Worm (Caenorhabditis elegans) whole organism, late embryonic: Measurements from ENCODE around the gene F15H10.9.

Experiments
- C38D4.7 ChIP-seq: fragments of 200-800 bp; sonication (Bioruptor generic); optimal IDR thresholded peaks from 2 replicates; lab custom pipeline; 2018; ENCODE audit warnings: mild to moderate bottlenecking, missing genetic modification characterization, moderate library complexity, missing compliant biosample characterization
- ahr-1 ChIP-seq: sonication (generic microtip); optimal IDR thresholded peaks from 2 replicates; lab custom pipeline; 2016; ENCODE audit warnings: missing genetic modification characterization, missing compliant biosample characterization
- ama-1 ChIP-seq: fragments of 150-350 bp; optimal IDR thresholded peaks from 2 replicates; lab custom pipeline; 2014
- elt-2 ChIP-seq: sonication (generic microtip); optimal IDR thresholded peaks from 2 replicates; lab custom pipeline; 2016; ENCODE audit warnings: missing genetic modification reagents, missing genetic modification characterization, missing compliant biosample characterization
- elt-4 ChIP-seq: sonication (generic microtip); optimal IDR thresholded peaks from 2 replicates; lab custom pipeline; 2016; ENCODE audit warnings: missing genetic modification characterization, missing compliant biosample characterization
- fkh-6 ChIP-seq: sonication (generic microtip); optimal IDR thresholded peaks from 2 replicates; lab custom pipeline; 2016; ENCODE audit warnings: missing genetic modification characterization, missing compliant biosample characterization
- pha-4 ChIP-seq: fragments of 150-350 bp; optimal IDR thresholded peaks from 2 replicates; lab custom pipeline; 2018; ENCODE audit warnings: missing biosample characterization, missing genetic modification reagents, missing genetic modification characterization
- pqm-1 ChIP-seq: sonication (generic microtip); optimal IDR thresholded peaks from 2 replicates; lab custom pipeline; 2016; ENCODE audit warnings: missing genetic modification characterization, missing compliant biosample characterization
- sox-4 ChIP-seq: sonication (generic microtip); optimal IDR thresholded peaks from 2 replicates; lab custom pipeline; 2017; ENCODE audit warnings: mild to moderate bottlenecking, missing genetic modification characterization, inconsistent platforms, missing compliant biosample characterization

- TF ChIP-seq C38D4.7 (GFP tag; lab: Kevin White, UChicago) (no peak), sox-4 (no peak), elt-2 (tag; lab: Kevin White, UChicago) (no peak), pha-4 (no peak), elt-4 (tag; lab: Kevin White, UChicago) (no peak), ahr-1 (tag; lab: Kevin White, UChicago) (no peak), pqm-1 (no peak), fkh-6 (tag; lab: Kevin White, UChicago) (no peak), ama-1 (lab: Kevin White, UChicago) (no peak)
Observed at ce11 chrV:10416925-10417324, 2.4 kb upstream of the F15H10.9 start, which contains the start of gene F15H10.10.
